Worm (Caenorhabditis elegans) whole organism, dauer: ENCODE measurements around the gene F36H9.10.

ENCODE experiments used
- unc-62 ChIP-seq: sonication (generic microtip); optimal IDR thresholded peaks from 2 replicates; lab custom pipeline; 2017; ENCODE audit warnings: missing biosample characterization, missing genetic modification reagents, missing genetic modification characterization

Gene F36H9.10

DNA sequence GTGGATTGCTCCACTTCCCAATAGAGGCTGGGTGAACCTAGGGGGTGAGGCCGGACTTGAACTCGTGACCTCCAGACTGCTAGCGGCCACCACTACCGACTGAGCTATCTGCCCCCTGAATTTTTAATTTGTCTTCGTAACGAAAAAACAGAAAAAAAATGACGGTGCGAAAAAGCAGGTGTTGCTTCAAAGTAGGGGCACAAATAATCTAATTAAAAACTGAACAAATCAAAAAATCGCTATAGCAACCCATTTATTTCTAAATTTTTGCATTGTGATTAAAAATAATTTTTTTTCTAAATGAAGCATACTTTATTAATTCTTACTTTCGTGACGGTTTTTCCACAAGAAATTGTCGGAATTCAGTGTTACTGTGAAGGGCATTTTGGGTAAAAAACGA is at the start of gene F36H9.10:
F36H9.10 (plus strand) TSS at position 301 of the 400 bp plus-strand sequence.
- no peak for TF ChIP-seq unc-62

ce11 chrV:1749053-1749452 is 48.9 kb upstream of the F36H9.10 start, which contains the start of gene ZK697.8:
Gene ZK697.8 (minus strand): TSS chrV:1749153.
- no peak for TF ChIP-seq unc-62

DNA sequence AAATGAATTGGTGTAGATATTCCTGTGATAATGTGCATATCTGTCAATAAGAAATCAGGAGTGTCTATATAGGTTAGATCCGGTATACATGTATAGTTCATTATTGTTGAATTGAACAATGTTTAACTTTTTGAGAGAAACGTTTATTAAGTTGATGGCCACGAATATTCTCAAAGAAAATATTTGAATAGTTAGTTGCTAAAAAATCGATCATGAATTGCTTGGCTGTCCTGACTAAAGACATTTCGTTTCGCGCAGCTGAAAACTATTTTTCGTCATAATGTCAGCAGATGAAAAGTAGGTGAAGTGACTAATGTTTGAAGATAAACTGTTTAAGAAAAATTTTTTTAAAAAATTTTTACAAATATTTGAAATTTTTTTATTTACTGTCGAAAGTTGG is 46.6 kb upstream of the F36H9.10 start, which contains the start of gene srh-199:
srh-199 (minus strand) TSS at position 101 of the 400 bp plus-strand sequence.
- no peak for TF ChIP-seq unc-62

DNA sequence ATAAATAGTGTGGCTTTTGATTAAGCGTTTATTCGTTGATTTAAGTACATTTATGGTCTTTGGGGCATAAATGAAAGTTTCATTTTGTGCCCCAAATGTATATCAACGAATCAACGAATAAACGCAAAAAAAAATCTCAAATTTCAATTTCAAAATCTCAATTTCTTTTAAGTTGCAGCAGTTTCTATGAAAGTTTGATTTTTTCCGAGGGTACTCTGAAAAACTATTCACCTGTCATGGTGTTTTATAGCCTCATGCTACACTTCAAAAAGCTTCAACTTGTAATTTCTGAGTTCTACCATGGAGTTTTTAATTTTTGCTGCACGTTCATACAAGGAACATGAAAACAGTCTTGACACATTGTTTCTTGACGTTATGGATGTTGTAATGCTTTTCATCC is 45.5 kb upstream of the F36H9.10 start, which contains the start of gene ZK697.1:
ZK697.1 (plus strand) TSS at position 301 of the 400 bp plus-strand sequence.
- no peak for TF ChIP-seq unc-62

- no peak for TF ChIP-seq unc-62
Observed at ce11 chrV:1755589-1755988, 42.4 kb upstream of the F36H9.10 start, which contains the start of gene ZK697.14. Gene ZK697.14 (minus strand): TSS chrV:1755689.

DNA sequence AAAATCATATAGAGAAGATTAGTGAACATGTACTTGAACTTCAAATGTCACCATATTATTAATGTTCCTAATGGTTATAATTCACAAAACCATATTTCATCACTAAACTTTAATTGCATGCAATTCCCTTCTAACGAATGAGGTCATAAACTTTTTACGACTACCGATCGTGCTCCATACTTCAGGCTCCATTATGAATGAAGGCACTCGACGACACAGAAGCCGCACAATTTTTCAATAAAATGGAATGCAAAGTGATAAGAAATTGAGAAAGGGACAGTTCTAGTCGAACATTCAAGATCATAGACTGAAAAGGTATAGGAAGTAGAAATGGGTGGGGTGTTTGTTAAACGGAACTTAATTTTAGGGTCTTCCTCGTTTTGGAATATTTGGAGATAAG is 41.9 kb upstream of the F36H9.10 start:
- no peak for TF ChIP-seq unc-62

DNA sequence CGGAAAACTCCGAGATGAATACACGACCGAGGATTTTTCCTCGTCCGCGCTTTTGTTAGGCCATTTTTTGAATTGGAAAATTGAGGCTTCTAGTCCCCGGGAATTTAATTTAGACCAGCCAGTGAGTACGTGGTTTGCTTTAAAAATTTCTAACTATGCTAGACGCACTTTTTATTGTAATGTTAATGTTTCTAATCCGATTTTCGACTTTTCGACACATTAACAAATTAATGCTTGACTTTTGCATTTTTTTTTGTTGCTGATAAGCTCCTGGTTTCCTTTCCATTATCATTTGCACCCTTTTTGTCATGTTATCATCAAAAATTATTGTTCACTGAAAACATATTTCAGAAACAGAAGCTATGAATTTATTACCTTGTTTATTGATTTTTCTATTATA is 41.1 kb upstream of the F36H9.10 start, which contains the start of gene clec-204:
clec-204 (plus strand) TSS at position 301 of the 400 bp plus-strand sequence.
- no peak for TF ChIP-seq unc-62

ce11 chrV:1760682-1761081 is 37.3 kb upstream of the F36H9.10 start, which contains the start of gene clec-205:
Gene clec-205 (plus strand): TSS chrV:1760893.
- TF ChIP-seq unc-62, result no peak

DNA sequence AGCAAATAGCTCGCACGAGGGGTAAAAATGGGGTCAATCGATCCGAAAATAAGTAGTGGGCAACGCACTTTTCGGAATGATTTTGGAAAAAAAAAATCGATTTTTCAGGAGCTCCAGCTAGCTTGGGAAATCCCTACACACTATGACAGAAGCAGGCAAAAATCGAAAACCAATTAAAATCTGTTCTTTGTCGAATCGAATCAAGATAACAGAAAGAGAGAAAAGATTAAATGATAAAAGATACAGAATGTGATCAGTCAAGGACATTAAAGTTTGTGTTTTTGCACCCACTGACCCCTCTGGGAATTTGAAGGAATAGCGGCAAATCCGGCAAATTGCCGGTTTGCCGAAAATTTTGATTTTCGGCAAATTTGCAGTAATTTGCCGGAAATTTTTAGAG is 30.6 kb upstream of the F36H9.10 start:
- TF ChIP-seq unc-62, result no peak

- no peak for TF ChIP-seq unc-62
Observed at ce11 chrV:1771727-1772126, 26.3 kb upstream of the F36H9.10 start, which contains the start of gene dhs-13. Gene dhs-13 (minus strand): TSS chrV:1771734.

DNA sequence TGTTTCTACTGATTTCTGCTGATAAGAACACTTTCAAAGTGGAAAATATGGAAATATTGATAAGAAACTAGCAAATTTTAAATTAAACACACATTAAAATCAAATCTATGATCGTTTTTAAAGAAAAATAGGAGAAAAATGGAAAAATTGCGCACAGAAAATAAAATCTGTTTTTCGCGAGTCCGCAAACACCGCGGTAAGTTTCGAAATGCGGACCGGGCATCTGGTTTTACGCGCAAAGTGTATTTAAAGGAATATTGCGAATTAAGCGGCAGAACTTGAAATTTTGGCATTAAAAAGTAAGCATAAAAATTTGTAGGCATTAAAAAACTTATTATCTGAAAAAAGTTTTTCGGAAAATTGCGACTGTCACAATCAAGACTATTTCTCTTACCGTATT is 24.9 kb upstream of the F36H9.10 start:
- no peak for TF ChIP-seq unc-62

DNA sequence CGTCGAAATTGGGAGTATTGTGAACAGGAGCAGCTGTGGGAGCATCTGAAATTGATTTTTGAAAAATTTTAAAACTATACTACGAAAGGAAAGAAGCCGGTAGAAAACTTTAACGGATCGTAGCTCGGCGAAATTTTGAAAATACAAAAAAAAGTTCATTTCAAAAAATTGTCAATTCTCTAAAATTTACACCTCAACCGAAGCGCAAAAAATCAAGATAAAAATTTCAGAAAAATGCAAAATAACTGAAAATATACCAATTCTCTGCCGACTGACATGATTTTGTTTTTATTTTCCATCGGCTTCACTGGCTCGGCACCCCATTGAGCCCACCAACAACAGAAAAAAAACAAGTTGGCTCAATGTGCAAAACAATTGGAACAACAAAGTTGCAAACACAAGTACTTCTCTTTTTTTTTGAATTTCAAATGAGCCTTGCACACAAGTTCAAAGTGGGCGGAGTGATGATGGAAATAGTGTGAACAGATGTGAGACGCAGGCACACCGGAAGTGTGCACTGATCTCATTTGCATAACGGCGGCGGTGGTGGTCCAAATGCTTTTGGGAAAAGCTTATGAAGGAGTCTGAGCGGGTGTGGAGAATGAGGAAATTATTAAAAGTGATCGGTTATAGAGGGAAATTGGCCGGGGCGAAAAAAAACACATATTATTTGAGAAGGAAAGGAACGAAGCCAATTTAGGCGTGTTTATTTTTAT is 23.0 kb upstream of the F36H9.10 start, which contains the start of gene F36H9.7:
F36H9.7 (minus strand) TSS at position 51 of the 716 bp plus-strand sequence.
- no peak for TF ChIP-seq unc-62

ce11 chrV:1779136-1779535 is 18.9 kb upstream of the F36H9.10 start, which contains the start of gene F36H9.4:
Gene F36H9.4 (minus strand): TSS chrV:1779236.
- TF ChIP-seq unc-62, result no peak

ce11 chrV:1779994-1780393 is 18.0 kb upstream of the F36H9.10 start:
- no peak for TF ChIP-seq unc-62

ce11 chrV:1781922-1782321 is 16.1 kb upstream of the F36H9.10 start, which contains the start of gene F36H9.5:
Gene F36H9.5 (minus strand): TSS chrV:1782022.
- TF ChIP-seq unc-62, result no peak

DNA sequence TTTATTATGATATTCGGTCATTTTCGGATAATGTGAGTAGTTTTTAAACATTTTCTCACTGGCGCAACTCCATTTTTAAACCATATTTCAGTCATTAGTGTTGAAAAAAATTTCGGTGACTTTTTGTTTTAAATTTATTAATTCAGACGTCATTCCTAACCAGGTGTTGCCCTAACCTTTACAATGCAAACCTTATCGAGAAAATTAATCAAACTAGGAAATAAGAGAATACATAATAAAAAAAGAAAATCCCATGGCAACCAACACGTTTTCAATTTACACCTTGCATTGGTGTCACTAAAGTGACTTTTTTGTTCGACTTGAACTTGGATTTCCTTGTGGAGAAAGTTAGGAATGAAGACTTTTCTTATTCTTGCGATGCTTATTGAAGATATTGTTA is 9.8 kb upstream of the F36H9.10 start, which contains the start of gene F36H9.2:
F36H9.2 (plus strand) TSS at position 301 of the 400 bp plus-strand sequence.
- no peak for TF ChIP-seq unc-62

DNA sequence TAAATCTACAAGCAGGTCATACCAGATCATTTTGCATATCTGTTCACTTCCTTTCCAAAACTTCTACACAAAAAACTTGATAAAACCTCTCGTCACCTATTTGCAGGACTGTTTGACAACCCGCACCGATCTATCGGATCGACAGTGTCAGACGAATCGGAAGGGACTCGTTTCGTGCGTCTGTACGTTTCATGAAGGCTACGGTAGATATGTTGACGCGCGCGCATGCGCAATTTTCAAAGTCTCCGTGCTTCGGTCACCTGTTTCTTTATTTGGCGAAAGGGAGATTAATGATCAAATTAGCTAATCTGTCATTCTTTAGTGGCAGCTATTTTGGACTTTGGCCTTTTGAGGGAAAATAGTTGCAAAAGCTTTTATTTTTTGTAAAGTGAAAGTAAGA is 8.5 kb upstream of the F36H9.10 start:
- no peak for TF ChIP-seq unc-62

DNA sequence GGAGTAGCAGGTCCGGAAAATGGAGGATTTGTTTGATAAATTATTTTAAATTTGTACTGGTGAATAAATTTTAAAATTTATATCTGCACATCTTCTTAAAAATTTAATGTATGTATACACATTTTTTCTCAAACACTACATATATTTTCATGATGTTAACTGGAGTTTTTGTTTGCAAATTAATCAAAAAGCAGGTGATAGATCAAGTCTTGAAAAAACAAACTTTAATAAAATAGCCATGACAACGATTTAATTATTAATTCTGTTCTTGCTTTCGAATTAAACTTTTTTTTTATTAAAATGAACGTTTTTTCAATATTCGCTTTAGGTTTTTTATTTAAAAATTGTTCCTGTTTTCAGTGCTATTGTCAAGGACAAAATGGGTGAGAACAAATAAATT is 3.8 kb upstream of the F36H9.10 start, which contains the start of gene F36H9.1:
F36H9.1 (plus strand) TSS at position 301 of the 400 bp plus-strand sequence.
- no peak for TF ChIP-seq unc-62
